Worm (Caenorhabditis elegans) whole organism, L4/young adult: ENCODE measurements around the gene C18A3.3.

Experiments used
- W03F9.2 ChIP-seq: fragments of 150-350 bp; optimal IDR thresholded peaks from 2 replicates; lab custom pipeline; 2014; ENCODE audit warnings: missing biosample characterization, missing genetic modification characterization
- dao-5 ChIP-seq: sonication (generic microtip); optimal IDR thresholded peaks from 2 replicates; lab custom pipeline; 2016; ENCODE audit warnings: missing genotype, missing genetic modification characterization, moderate library complexity, missing compliant biosample characterization
- him-1 ChIP-seq: sonication (generic microtip); optimal IDR thresholded peaks from 2 replicates; lab custom pipeline; 2016; ENCODE audit warnings: missing genotype, missing genetic modification reagents, missing genetic modification characterization, missing compliant biosample characterization

ce11 chrII:5730343-5731083 lies 14.4 kb downstream of the C18A3.3 start, which contains the start of the genes C18A3.7 and C18A3.11:
- TF ChIP-seq dao-5 (tag; lab: Kevin White, UChicago), result no peak
- no peak for TF ChIP-seq him-1
- no peak for TF ChIP-seq W03F9.2 (tag; lab: Kevin White, UChicago)
